Fruit fly (Drosophila melanogaster) whole organism: Measurements from ENCODE around the gene miple1.

Experiments
- CG8478 ChIP-seq: fragments of >200 bp; optimal IDR thresholded peaks from 2 replicates; lab custom pipeline; 2018; ENCODE audit warnings: inconsistent platforms
- Dll ChIP-seq: fragments of >200 bp; optimal IDR thresholded peaks from 2 replicates; lab custom pipeline; 2017
- pan ChIP-seq: fragments of >200 bp; optimal IDR thresholded peaks from 2 replicates; lab custom pipeline; 2017
- psq ChIP-seq: fragments of >200 bp; optimal IDR thresholded peaks from 2 replicates; lab custom pipeline; 2017

DNA sequence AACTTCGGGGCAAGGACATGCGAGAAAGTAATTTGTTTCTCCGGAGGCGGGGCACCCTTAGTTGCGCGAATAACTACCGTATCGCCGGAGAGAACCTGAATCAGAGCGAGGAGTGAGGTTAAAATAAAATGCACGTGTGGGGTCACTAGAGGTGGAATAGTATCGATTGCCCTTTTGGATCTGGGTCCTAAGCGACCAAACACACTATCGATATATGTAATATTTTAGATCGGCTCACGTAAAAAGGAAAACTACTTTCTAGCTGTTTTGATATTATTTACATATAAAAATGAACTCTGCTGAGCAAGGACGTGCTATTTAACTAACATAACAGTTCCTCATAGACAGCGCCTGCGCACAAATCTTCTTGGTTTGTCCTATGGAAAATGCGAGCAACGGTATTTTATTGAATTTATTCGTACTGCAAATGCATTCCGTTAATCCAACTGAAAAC, 4.3 kb upstream of the miple1 start:
- TF ChIP-seq CG8478 (lab: Kevin White, UChicago) = no peak
- no peak for TF ChIP-seq pan (lab: Kevin White, UChicago)
- TF ChIP-seq psq (lab: Kevin White, UChicago) = no peak
- no peak for TF ChIP-seq Dll (lab: Kevin White, UChicago)
